Worm (Caenorhabditis elegans) whole organism, midembryonic: Measurements from ENCODE around the gene mrps-24.

Experiments
- cog-1 ChIP-seq: sonication (generic microtip); optimal IDR thresholded peaks from 2 replicates; lab custom pipeline; 2016; ENCODE audit warnings: missing genetic modification characterization, missing compliant biosample characterization
- flt-1 ChIP-seq: fragments of 200-800 bp; sonication (Bioruptor generic); IDR thresholded peaks from 2 replicates; pipeline ENCODE4 v1.3.6; 2022; ENCODE audit warnings: missing genetic modification characterization, missing compliant biosample characterization
- ztf-23 ChIP-seq: fragments of 200-800 bp; sonication (Bioruptor generic); IDR thresholded peaks from 2 replicates; pipeline ENCODE4 v1.3.6; 2022; ENCODE audit warnings: missing genetic modification reagents, missing genetic modification characterization, missing compliant biosample characterization
- ztf-29 ChIP-seq: fragments of 200-800 bp; sonication (Bioruptor generic); IDR thresholded peaks from 2 replicates; pipeline ENCODE4 v1.3.6; 2022; ENCODE audit warnings: missing genetic modification reagents, missing genetic modification characterization, missing compliant biosample characterization

- no peak for TF ChIP-seq ztf-29 (GFP tag; lab: Robert Waterston, UW)
- no peak for TF ChIP-seq cog-1
- TF ChIP-seq ztf-23 (GFP tag; lab: Robert Waterston, UW) = no peak
- TF ChIP-seq flt-1 (GFP tag; lab: Robert Waterston, UW) = no peak
Observed at ce11 chrIV:7710824-7711223, 979 bp downstream of the mrps-24 start, which contains the start of gene nhr-8.
